Worm (Caenorhabditis elegans): ENCODE measurements around the gene phf-15.

The phf-15 gene

DNA sequence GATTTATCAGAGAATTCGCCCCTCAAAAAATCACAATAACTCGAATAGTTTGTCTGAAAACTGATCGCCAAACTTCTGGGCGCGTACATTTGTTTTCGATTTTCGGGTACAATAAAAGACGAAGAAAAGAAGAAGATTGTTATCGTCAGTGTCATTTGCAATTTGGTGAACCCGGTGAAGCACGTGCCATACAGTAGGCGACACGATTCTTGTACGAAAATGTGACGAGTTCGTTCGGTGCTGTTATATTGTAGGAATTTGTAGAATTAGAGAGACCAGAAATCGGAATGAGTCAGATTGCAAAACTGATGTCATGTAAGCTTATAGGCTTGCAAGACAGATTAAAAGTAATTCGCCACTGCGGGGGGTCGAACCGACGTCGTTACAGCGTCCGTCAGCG is 45.1 kb downstream of the phf-15 start:
- TF ChIP-seq C34F6.9 (tag; optimal IDR thresholded peaks at IDR 0.05) (no peak), nhr-25 (tag; optimal IDR thresholded peaks at IDR 0.05) (peak; percentile 61), sma-3 (GFP tag; optimal IDR thresholded peaks at IDR 0.05) (peak; percentile 22), sma-9 (GFP tag; optimal IDR thresholded peaks at IDR 0.05) (peak; percentile 27), sma-9 (tag; optimal IDR thresholded peaks at IDR 0.05) (no peak)

DNA sequence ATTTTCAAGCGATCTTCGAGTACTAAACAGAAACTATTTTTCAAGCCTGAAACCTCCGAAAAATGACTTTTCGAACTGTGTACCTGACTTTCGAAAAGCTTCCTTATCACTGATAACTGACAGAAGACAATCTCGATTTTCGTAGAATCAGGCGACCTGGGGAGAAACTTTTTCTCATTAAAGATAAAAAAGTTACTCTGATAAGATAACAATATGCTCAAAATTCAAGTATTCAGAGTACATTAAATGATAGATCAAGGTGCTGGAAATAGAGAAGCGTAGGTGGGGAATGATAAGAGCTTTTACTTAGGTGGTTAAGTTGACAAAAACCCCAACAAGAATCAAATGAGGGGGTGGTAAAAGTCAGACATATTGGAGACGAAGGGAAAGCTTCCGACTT is 47.4 kb downstream of the phf-15 start, which contains the start of gene prk-2:
TSS of gene prk-2 (minus strand) at position 156 of the 400 bp plus-strand sequence.
- TF ChIP-seq nhr-11 (tag; optimal IDR thresholded peaks at IDR 0.05) = no peak
- TF ChIP-seq crh-2 (tag; optimal IDR thresholded peaks at IDR 0.05) = peak; percentile 19
- TF ChIP-seq lin-13 (GFP tag; optimal IDR thresholded peaks at IDR 0.05) = no peak
- TF ChIP-seq sem-4 (tag; optimal IDR thresholded peaks at IDR 0.05) = no peak
- no peak for TF ChIP-seq F13H6.1 (tag; optimal IDR thresholded peaks at IDR 0.05)
- no peak for TF ChIP-seq nhr-237 (tag; optimal IDR thresholded peaks at IDR 0.05)
- TF ChIP-seq ztf-1 (GFP tag; conservative IDR thresholded peaks at IDR 0.05) = no peak
- TF ChIP-seq nhr-6 (tag; optimal IDR thresholded peaks at IDR 0.05) = no peak
- TF ChIP-seq ztf-4 (tag; optimal IDR thresholded peaks at IDR 0.05) = no peak
- TF ChIP-seq egl-27 (tag; optimal IDR thresholded peaks at IDR 0.05) = peak; percentile 57
- TF ChIP-seq lin-39 (tag; optimal IDR thresholded peaks at IDR 0.05) = no peak
- peak; percentile 66 for TF ChIP-seq sma-9 (GFP tag; optimal IDR thresholded peaks at IDR 0.05)
- TF ChIP-seq sma-9 (tag; optimal IDR thresholded peaks at IDR 0.05) = no peak
- no peak for TF ChIP-seq lin-11 (tag; optimal IDR thresholded peaks at IDR 0.05)
- TF ChIP-seq nhr-129 (tag; optimal IDR thresholded peaks at IDR 0.05) = no peak
- peak; percentile 18 for TF ChIP-seq gmeb-1 (tag; optimal IDR thresholded peaks at IDR 0.05)
- peak; percentile 90 for TF ChIP-seq fos-1 (tag; optimal IDR thresholded peaks at IDR 0.05)
- TF ChIP-seq elt-1 (tag; optimal IDR thresholded peaks at IDR 0.05) = no peak
- peak; percentile 22 for TF ChIP-seq sma-3 (GFP tag; optimal IDR thresholded peaks at IDR 0.05)

DNA sequence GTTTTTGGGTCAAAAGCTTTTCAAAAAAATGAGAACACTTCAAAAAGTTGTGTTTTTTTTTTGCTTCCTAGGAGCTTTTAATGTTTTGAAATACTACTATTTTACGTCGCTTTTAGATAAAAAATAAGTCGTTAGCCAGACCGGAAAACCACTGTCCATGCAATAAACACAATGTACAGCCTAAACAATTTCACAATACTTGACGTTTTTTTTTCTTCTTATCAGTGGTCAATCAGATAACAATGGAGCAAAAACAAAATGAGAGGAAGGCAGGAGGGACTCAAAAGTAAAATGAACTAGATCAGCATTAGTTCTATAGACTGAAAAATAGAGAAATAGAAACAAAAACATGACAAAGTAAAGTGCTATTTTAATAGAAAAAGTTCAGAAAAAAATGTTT is 48.1 kb downstream of the phf-15 start:
- TF ChIP-seq nhr-23 (tag; optimal IDR thresholded peaks at IDR 0.05) = no peak
- peak; percentile 23 for TF ChIP-seq fos-1 (tag; optimal IDR thresholded peaks at IDR 0.05)

DNA sequence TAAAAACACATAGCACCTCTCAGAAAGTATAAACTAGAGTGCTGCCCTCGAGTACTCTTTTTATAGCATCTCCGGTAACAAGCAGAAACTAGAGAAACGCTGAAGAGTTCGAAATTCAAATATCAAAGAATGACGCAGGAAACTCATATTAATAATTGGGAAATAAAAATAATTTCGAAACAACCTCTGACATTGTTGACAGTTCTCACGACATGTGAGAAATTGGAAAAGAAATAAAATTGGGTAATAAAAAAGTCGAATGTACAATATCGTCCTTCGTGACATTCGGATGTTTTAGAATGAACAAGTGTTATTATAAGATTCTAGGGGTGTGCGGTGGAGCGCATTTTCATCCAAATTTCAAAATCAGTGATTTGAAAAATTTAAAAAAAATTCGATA is 49.6 kb downstream of the phf-15 start:
- TF ChIP-seq crh-2 (tag; optimal IDR thresholded peaks at IDR 0.05) (no peak), C34F6.9 (tag; optimal IDR thresholded peaks at IDR 0.05) (no peak), blmp-1 (tag; optimal IDR thresholded peaks at IDR 0.05; ENCODE audit: insufficient read depth) (no peak), nhr-77 (tag; optimal IDR thresholded peaks at IDR 0.05) (no peak), Y55F3AM.14 (GFP tag; optimal IDR thresholded peaks at IDR 0.05) (no peak), nhr-237 (tag; optimal IDR thresholded peaks at IDR 0.05) (no peak), nhr-21 (tag; optimal IDR thresholded peaks at IDR 0.05) (no peak), nhr-10 (tag; optimal IDR thresholded peaks at IDR 0.05) (no peak)

DNA sequence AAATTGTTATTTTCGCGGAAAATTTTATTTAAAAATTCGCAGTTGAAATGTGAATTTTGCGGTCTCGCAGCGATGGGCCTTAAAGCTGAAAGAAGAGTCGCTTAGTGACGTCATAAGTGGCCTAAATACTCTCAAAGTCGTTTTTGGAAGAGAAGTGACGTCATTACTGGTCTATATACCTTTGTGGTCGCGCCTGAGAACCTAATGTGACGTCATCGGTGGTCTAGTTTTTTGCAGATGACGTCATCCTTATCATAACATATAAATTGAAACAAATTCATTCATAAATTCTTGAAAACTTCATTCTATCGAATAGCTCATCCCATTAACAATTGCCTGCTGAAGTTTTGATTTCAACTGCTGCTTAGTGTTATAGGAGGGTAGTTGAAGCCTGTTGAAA is 54.5 kb downstream of the phf-15 start:
- TF ChIP-seq unc-55 (GFP tag; optimal IDR thresholded peaks at IDR 0.05) (no peak), nhr-237 (tag; optimal IDR thresholded peaks at IDR 0.05) (no peak), blmp-1 (tag; optimal IDR thresholded peaks at IDR 0.05; ENCODE audit: insufficient read depth) (no peak), zag-1 (tag; optimal IDR thresholded peaks at IDR 0.05) (no peak), mdl-1 (tag; optimal IDR thresholded peaks at IDR 0.05) (no peak), nhr-23 (tag; optimal IDR thresholded peaks at IDR 0.05) (no peak), peb-1 (tag; optimal IDR thresholded peaks at IDR 0.05) (no peak), unc-62 (GFP tag; optimal IDR thresholded peaks at IDR 0.05) (no peak)

DNA sequence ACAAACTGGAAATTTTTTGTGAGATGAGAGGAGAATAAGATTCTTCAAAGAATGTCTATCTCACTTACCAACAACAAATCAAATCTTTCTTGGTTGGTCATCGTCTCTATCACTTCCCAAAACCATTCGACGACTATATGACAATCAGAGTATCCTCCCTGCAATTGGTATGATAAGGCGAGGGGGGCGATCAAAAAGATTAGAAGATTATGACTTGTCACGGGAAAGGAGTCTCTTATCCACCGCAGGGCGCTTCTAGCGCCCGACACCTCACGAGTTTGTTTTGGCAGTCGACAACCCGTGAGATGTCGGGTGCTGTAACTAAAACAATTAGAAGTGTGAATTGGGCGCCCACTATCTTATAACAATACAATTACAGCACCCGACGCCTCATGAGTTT is 55.0 kb downstream of the phf-15 start:
- TF ChIP-seq lin-13 (GFP tag; optimal IDR thresholded peaks at IDR 0.05) (peak; percentile 48), sma-3 (GFP tag; optimal IDR thresholded peaks at IDR 0.05) (peak; percentile 46), snpc-4 (tag; optimal IDR thresholded peaks at IDR 0.05) (peak; percentile 91), nhr-21 (tag; optimal IDR thresholded peaks at IDR 0.05) (peak; percentile 42), blmp-1 (tag; optimal IDR thresholded peaks at IDR 0.05; ENCODE audit: insufficient read depth) (peak; percentile 24), ama-1 (optimal IDR thresholded peaks at IDR 0.05) (no peak), gmeb-1 (tag; optimal IDR thresholded peaks at IDR 0.05) (peak; percentile 16), sma-9 (GFP tag; optimal IDR thresholded peaks at IDR 0.05) (peak; percentile 37), sma-9 (tag; optimal IDR thresholded peaks at IDR 0.05) (no peak), C34F6.9 (tag; optimal IDR thresholded peaks at IDR 0.05) (no peak), ceh-82 (tag; optimal IDR thresholded peaks at IDR 0.05) (no peak)

All from whole organism, L2 larva.